Fruit fly (Drosophila melanogaster): ENCODE results near the gene CG14506.
A peak's percentile ranks its signal among the peaks of the same experiment; 100 is the strongest.

CG14506 gene

DNA sequence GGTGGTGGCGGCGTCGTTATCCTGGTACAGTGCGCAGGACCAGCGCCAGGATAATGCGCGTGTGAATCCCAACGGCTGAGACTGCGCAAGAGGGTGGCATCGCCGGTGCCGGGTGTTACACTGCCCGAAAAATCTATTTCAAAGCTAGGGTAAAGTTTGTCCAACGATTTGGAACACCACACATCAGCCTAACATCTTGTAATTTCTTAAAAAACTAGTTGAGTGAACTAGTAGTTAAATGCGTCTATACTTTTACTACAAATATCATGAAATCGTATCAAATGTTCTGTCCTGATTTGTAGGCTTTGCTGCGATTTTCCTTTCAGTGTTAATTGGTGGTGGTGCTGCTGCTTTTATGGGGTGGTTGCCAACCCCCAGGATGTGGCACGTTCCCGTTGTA, 31.9 kb downstream of the CG14506 start (continued):
- TF ChIP-seq CG18011 (GFP tag; optimal IDR thresholded peaks at IDR 0.05), result no peak
- TF ChIP-seq CG6272 (GFP tag; IDR thresholded peaks at IDR 0.05), result no peak
- peak; percentile 45 for TF ChIP-seq CG15696 (tag; optimal IDR thresholded peaks at IDR 0.05)
- TF ChIP-seq Fer2 (tag; optimal IDR thresholded peaks at IDR 0.05), result no peak
- no peak for TF ChIP-seq bigmax (GFP tag; optimal IDR thresholded peaks at IDR 0.05)
- TF ChIP-seq wor (GFP tag; IDR thresholded peaks at IDR 0.05), result 0 out of 2 replicates have a peak, but pooled peaks have one; percentile 12
- no peak for TF ChIP-seq CG2120 (GFP tag; optimal IDR thresholded peaks at IDR 0.05)
- TF ChIP-seq C15 (GFP tag; IDR thresholded peaks at IDR 0.05), result no peak
- no peak for TF ChIP-seq ro (GFP tag; IDR thresholded peaks at IDR 0.05)
- peak; percentile 40 for TF ChIP-seq pnt (GFP tag; optimal IDR thresholded peaks at IDR 0.05)
- TF ChIP-seq CG9727 (GFP tag; optimal IDR thresholded peaks at IDR 0.05), result peak; percentile 61
- TF ChIP-seq Hmx (GFP tag; optimal IDR thresholded peaks at IDR 0.05), result no peak
- TF ChIP-seq nau (GFP tag; optimal IDR thresholded peaks at IDR 0.05), result no peak
- no peak for TF ChIP-seq CG10147 (GFP tag; optimal IDR thresholded peaks at IDR 0.05)
- peak; percentile 28 for TF ChIP-seq gcm (GFP tag; optimal IDR thresholded peaks at IDR 0.05)
- peak; percentile 24 for TF ChIP-seq Hr3 (GFP tag; optimal IDR thresholded peaks at IDR 0.05)
- no peak for TF ChIP-seq CG10321 (GFP tag; IDR thresholded peaks at IDR 0.05)
- peak; percentile 52 for TF ChIP-seq Oli (tag; optimal IDR thresholded peaks at IDR 0.05)
- TF ChIP-seq btn (GFP tag; optimal IDR thresholded peaks at IDR 0.05), result no peak
- peak; percentile 78 for TF ChIP-seq CG18262 (tag; optimal IDR thresholded peaks at IDR 0.05)
- no peak for TF ChIP-seq oc (tag; optimal IDR thresholded peaks at IDR 0.05)
- TF ChIP-seq CG30431 (GFP tag; optimal IDR thresholded peaks at IDR 0.05), result peak; percentile 35
- no peak for TF ChIP-seq Fer1 (GFP tag; optimal IDR thresholded peaks at IDR 0.05)
- no peak for TF ChIP-seq repo (GFP tag; optimal IDR thresholded peaks at IDR 0.05)
- peak; percentile 74 for TF ChIP-seq CG2712 (tag; optimal IDR thresholded peaks at IDR 0.05)
- TF ChIP-seq CG4424 (GFP tag; optimal IDR thresholded peaks at IDR 0.05), result peak; percentile 28
- TF ChIP-seq Opbp (GFP tag; IDR thresholded peaks at IDR 0.05; ENCODE audit: partially characterized antibody), result no peak
- TF ChIP-seq CG1529 (GFP tag; optimal IDR thresholded peaks at IDR 0.05), result no peak
- TF ChIP-seq zfh2 (GFP tag; optimal IDR thresholded peaks at IDR 0.05), result no peak
- no peak for TF ChIP-seq CG12155 (GFP tag; optimal IDR thresholded peaks at IDR 0.05)
- TF ChIP-seq CG13894 (tag; optimal IDR thresholded peaks at IDR 0.05), result no peak
- TF ChIP-seq bowl (GFP tag; IDR thresholded peaks at IDR 0.05), result no peak
- TF ChIP-seq CG10979 (tag; optimal IDR thresholded peaks at IDR 0.05), result peak; percentile 77
- TF ChIP-seq CG7987 (GFP tag; optimal IDR thresholded peaks at IDR 0.05), result no peak
- no peak for TF ChIP-seq CG16779 (GFP tag; IDR thresholded peaks at IDR 0.05)
- no peak for TF ChIP-seq odd (GFP tag; optimal IDR thresholded peaks at IDR 0.05)
- no peak for TF ChIP-seq CG8281 (tag; optimal IDR thresholded peaks at IDR 0.05)
- TF ChIP-seq CG4282 (GFP tag; optimal IDR thresholded peaks at IDR 0.05), result no peak
- no peak for TF ChIP-seq CG7271 (tag; optimal IDR thresholded peaks at IDR 0.05)
- no peak for TF ChIP-seq CG4404 (GFP tag; IDR thresholded peaks at IDR 0.05)
- TF ChIP-seq crol (GFP tag; IDR thresholded peaks at IDR 0.05), result no peak
- TF ChIP-seq Tbp (GFP tag; optimal IDR thresholded peaks at IDR 0.05), result no peak
- TF ChIP-seq Meics (GFP tag; optimal IDR thresholded peaks at IDR 0.05), result no peak
- TF ChIP-seq wek (GFP tag; optimal IDR thresholded peaks at IDR 0.05), result no peak
- TF ChIP-seq ranshi (GFP tag; IDR thresholded peaks at IDR 0.05), result no peak
- no peak; the same call in 1 of the 2 replicates for TF ChIP-seq vvl (GFP tag; IDR thresholded peaks at IDR 0.05)
- no peak for TF ChIP-seq dati (GFP tag; IDR thresholded peaks at IDR 0.05)
- no peak for TF ChIP-seq zen2 (GFP tag; IDR thresholded peaks at IDR 0.05; ENCODE audit: partially characterized antibody)
- TF ChIP-seq phol (tag; optimal IDR thresholded peaks at IDR 0.05), result peak; percentile 54
- TF ChIP-seq Poxn (GFP tag; IDR thresholded peaks at IDR 0.05), result no peak
- TF ChIP-seq E2f1 (GFP tag; IDR thresholded peaks at IDR 0.05), result no peak
- TF ChIP-seq CG4328 (GFP tag; optimal IDR thresholded peaks at IDR 0.05), result no peak

Measured in whole organism, embryonic.